Worm (Caenorhabditis elegans) whole organism, L3 larva: ENCODE data around the gene Y38F2AR.10.

ENCODE experiments used
- aly-2 ChIP-seq: fragments of 150-350 bp; optimal IDR thresholded peaks from 2 replicates; lab custom pipeline; 2014; ENCODE audit warnings: missing biosample characterization, missing genetic modification characterization
- ama-1 ChIP-seq: fragments of 150-350 bp; optimal IDR thresholded peaks from 2 replicates; lab custom pipeline; 2018
- egl-27 ChIP-seq: sonication (generic microtip); optimal IDR thresholded peaks from 4 replicates; lab custom pipeline; 2017; ENCODE audit warnings: missing biosample characterization, missing genetic modification reagents, missing genetic modification characterization
- elt-2 ChIP-seq: sonication (generic microtip); optimal IDR thresholded peaks from 2 replicates; lab custom pipeline; 2016; ENCODE audit warnings: missing genetic modification reagents, mild to moderate bottlenecking, missing genetic modification characterization, missing compliant biosample characterization
- fkh-2 ChIP-seq: fragments of 150-350 bp; optimal IDR thresholded peaks from 2 replicates; lab custom pipeline; 2014; ENCODE audit warnings: missing biosample characterization, missing genetic modification reagents, missing genetic modification characterization
- hmg-11 ChIP-seq: sonication (generic microtip); optimal IDR thresholded peaks from 2 replicates; lab custom pipeline; 2016; ENCODE audit warnings: missing genetic modification characterization, missing compliant biosample characterization
- lin-39 ChIP-seq: fragments of 150-350 bp; optimal IDR thresholded peaks from 2 replicates; lab custom pipeline; 2018; ENCODE audit warnings: missing biosample characterization, missing genetic modification reagents, missing genetic modification characterization
- nhr-11 ChIP-seq: fragments of 150-350 bp; optimal IDR thresholded peaks from 2 replicates; lab custom pipeline; 2014; ENCODE audit warnings: missing biosample characterization, missing genetic modification characterization
- nhr-237 ChIP-seq: fragments of 150-350 bp; optimal IDR thresholded peaks from 2 replicates; lab custom pipeline; 2014; ENCODE audit warnings: missing biosample characterization, missing genetic modification characterization
- pha-4 ChIP-seq: fragments of 150-350 bp; optimal IDR thresholded peaks from 2 replicates; lab custom pipeline; 2014; ENCODE audit warnings: missing biosample characterization, missing genetic modification reagents, missing genetic modification characterization
- snpc-4 ChIP-seq: fragments of 150-350 bp; optimal IDR thresholded peaks from 2 replicates; lab custom pipeline; 2014; ENCODE audit warnings: missing biosample characterization, missing genetic modification characterization
- unc-62 ChIP-seq: fragments of 150-350 bp; sonication (generic microtip); optimal IDR thresholded peaks from 4 replicates; lab custom pipeline; 2014; ENCODE audit warnings: missing biosample characterization, missing genetic modification reagents, missing genetic modification characterization

- TF ChIP-seq nhr-237 (tag; lab: Kevin White, UChicago) (no peak), unc-62 (GFP tag; lab: Kevin White, UChicago) (peak; percentile 68), pha-4 (peak; percentile 96), nhr-11 (tag; lab: Kevin White, UChicago) (peak; percentile 84), ama-1 (lab: Kevin White, UChicago) (peak; percentile 35), snpc-4 (peak; percentile 93), egl-27 (tag; lab: Kevin White, UChicago) (no peak), aly-2 (tag; lab: Kevin White, UChicago) (no peak), lin-39 (peak; percentile 97), fkh-2 (tag; lab: Kevin White, UChicago) (no peak), elt-2 (tag; lab: Kevin White, UChicago) (peak; percentile 88), hmg-11 (tag; lab: Kevin White, UChicago) (peak; percentile 96)
Observed at ce11 chrIV:2388949-2389495, 10.3 kb downstream of the Y38F2AR.10 start, which contains the start of gene trap-3.
